Worm (Caenorhabditis elegans) whole organism, L2 larva: ENCODE measurements around the gene srt-15.

Experiments
- F13H6.1 ChIP-seq: sonication (generic microtip); optimal IDR thresholded peaks from 2 replicates; lab custom pipeline; 2016; ENCODE audit warnings: missing genetic modification characterization, missing compliant biosample characterization
- R02D3.7 ChIP-seq: fragments of 150-350 bp; optimal IDR thresholded peaks from 2 replicates; lab custom pipeline; 2014; ENCODE audit warnings: missing biosample characterization, missing genetic modification characterization
- ceh-82 ChIP-seq: fragments of 150-350 bp; optimal IDR thresholded peaks from 2 replicates; lab custom pipeline; 2014; ENCODE audit warnings: missing biosample characterization, missing genetic modification characterization
- gmeb-1 ChIP-seq: fragments of 150-350 bp; optimal IDR thresholded peaks from 2 replicates; lab custom pipeline; 2014; ENCODE audit warnings: missing biosample characterization, missing genetic modification characterization
- lin-13 ChIP-seq: fragments of 150-350 bp; optimal IDR thresholded peaks from 2 replicates; lab custom pipeline; 2014; ENCODE audit warnings: missing biosample characterization, missing genetic modification reagents, missing genetic modification characterization
- lin-39 ChIP-seq: fragments of 150-350 bp; optimal IDR thresholded peaks from 2 replicates; lab custom pipeline; 2014; ENCODE audit warnings: missing biosample characterization, missing genetic modification reagents, missing genetic modification characterization
- mdl-1 ChIP-seq, 2 experiments: fragments of 150-350 bp in 1 of 2; sonication (generic microtip) in 1 of 2; optimal IDR thresholded peaks; 2 replicates each; lab custom pipeline; 2017; ENCODE audit warnings: missing biosample characterization in 2 of 2, missing genetic modification characterization in 2 of 2
- nhr-237 ChIP-seq: fragments of 150-350 bp; optimal IDR thresholded peaks from 2 replicates; lab custom pipeline; 2014; ENCODE audit warnings: missing biosample characterization, missing genetic modification characterization
- nhr-77 ChIP-seq: fragments of 150-350 bp; optimal IDR thresholded peaks from 2 replicates; lab custom pipeline; 2014; ENCODE audit warnings: missing biosample characterization, missing genetic modification characterization
- peb-1 ChIP-seq: fragments of 150-350 bp; optimal IDR thresholded peaks from 2 replicates; lab custom pipeline; 2014; ENCODE audit warnings: missing biosample characterization, missing genetic modification characterization
- unc-39 ChIP-seq: fragments of 150-350 bp; optimal IDR thresholded peaks from 2 replicates; lab custom pipeline; 2014; ENCODE audit warnings: missing biosample characterization, missing genetic modification characterization

ce11 chrV:3106785-3107184 is 44.8 kb upstream of the srt-15 start:
- TF ChIP-seq nhr-237 (tag; lab: Kevin White, UChicago) (no peak), lin-39 (tag; lab: Kevin White, UChicago) (no peak), F13H6.1 (tag; lab: Kevin White, UChicago) (no peak), mdl-1 (tag; optimal IDR thresholded peaks at IDR 0.05; lab: Kevin White, UChicago) (no peak), peb-1 (tag; lab: Kevin White, UChicago) (no peak), gmeb-1 (tag; lab: Kevin White, UChicago) (no peak), R02D3.7 (tag; lab: Kevin White, UChicago) (no peak), unc-39 (tag; lab: Kevin White, UChicago) (no peak), nhr-77 (no peak), ceh-82 (tag; lab: Kevin White, UChicago) (no peak), lin-13 (no peak)
